Fruit fly (Drosophila melanogaster) whole organism, adult: ENCODE data around the gene ldbr.

Experiments used
- CG12768 ChIP-seq: fragments of 200-800 bp; sonication (Bioruptor generic); optimal IDR thresholded peaks from 2 replicates; lab custom pipeline; 2017; ENCODE audit warnings: missing biosample characterization, missing genetic modification characterization, mild to moderate bottlenecking, moderate library complexity, missing genetic modification reagents
- CG1620 ChIP-seq: fragments of 200-800 bp; sonication (Bioruptor generic); optimal IDR thresholded peaks from 2 replicates; lab custom pipeline; 2016; ENCODE audit warnings: missing biosample characterization, missing genetic modification characterization
- tj ChIP-seq: fragments of 200-800 bp; sonication (Bioruptor generic); optimal IDR thresholded peaks from 3 replicates; lab custom pipeline; 2017; ENCODE audit warnings: missing biosample characterization, mild to moderate bottlenecking, missing genetic modification characterization, moderate library complexity

DNA sequence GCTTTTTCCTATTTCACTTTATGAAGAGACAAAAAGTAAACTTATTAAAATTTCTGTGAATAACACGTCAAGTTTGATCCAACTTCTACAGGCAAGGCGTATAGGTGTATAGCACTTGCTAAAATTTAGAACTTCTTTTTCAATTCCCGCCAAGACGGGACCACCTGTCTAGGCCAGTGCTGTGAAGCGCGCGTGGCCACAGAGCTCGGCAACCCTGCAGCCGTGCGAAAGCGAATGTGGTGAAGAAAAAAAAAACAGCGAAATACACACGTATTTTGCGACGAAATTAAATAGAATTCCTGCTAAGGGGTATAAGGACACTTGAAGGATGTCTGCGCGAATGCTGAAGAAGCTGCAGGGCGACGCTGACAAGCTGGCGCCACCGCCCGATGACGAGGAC lies 11.5 kb upstream of the ldbr start, which contains the start of gene Nulp1:
- TF ChIP-seq tj (GFP tag; lab: Kevin White, UChicago): no peak
- TF ChIP-seq CG1620 (GFP tag; lab: Kevin White, UChicago): peak; percentile 57
- TF ChIP-seq CG12768 (GFP tag; lab: Kevin White, UChicago): peak; percentile 40
